Worm (Caenorhabditis elegans) whole organism, young adult: Measurements from ENCODE around the gene W07G1.7.

Source experiments
- F22D6.2 ChIP-seq: sonication (generic microtip); optimal IDR thresholded peaks from 2 replicates; lab custom pipeline; 2016; ENCODE audit warnings: mild to moderate bottlenecking, missing genetic modification characterization, missing compliant biosample characterization
- F23B12.7 ChIP-seq: sonication (generic microtip); optimal IDR thresholded peaks from 2 replicates; lab custom pipeline; 2017; ENCODE audit warnings: missing genetic modification characterization, mild to moderate bottlenecking, missing compliant biosample characterization, antibody characterized with exemption, moderate library complexity; ENCODE audit not compliant: insufficient read depth
- F33H1.4 ChIP-seq: fragments of 200-800 bp; sonication (Bioruptor generic); IDR thresholded peaks from 2 replicates; pipeline ENCODE4 v1.3.6; 2022; ENCODE audit warnings: missing genetic modification reagents, missing genetic modification characterization, missing compliant biosample characterization
- F39B2.1 ChIP-seq: fragments of 200-800 bp; sonication (Bioruptor generic); IDR thresholded peaks from 2 replicates; pipeline ENCODE4 v1.3.6; 2022; ENCODE audit warnings: missing genetic modification reagents, missing genetic modification characterization, missing compliant biosample characterization
- F57A8.1 ChIP-seq: fragments of 200-800 bp; sonication (Bioruptor generic); optimal IDR thresholded peaks from 2 replicates; lab custom pipeline; 2018; ENCODE audit warnings: mild to moderate bottlenecking, missing genetic modification characterization, moderate library complexity, missing compliant biosample characterization
- Y56A3A.18 ChIP-seq: fragments of 200-800 bp; sonication (Bioruptor generic); IDR thresholded peaks from 2 replicates; pipeline ENCODE4 v1.3.6; 2022; ENCODE audit warnings: missing genetic modification reagents, missing genetic modification characterization, missing compliant biosample characterization
- ZK185.1 ChIP-seq: sonication (generic microtip); optimal IDR thresholded peaks from 2 replicates; lab custom pipeline; 2016; ENCODE audit warnings: mild to moderate bottlenecking, missing genetic modification characterization, missing compliant biosample characterization; ENCODE audit not compliant: poor library complexity, severe bottlenecking
- akir-1 ChIP-seq: fragments of 200-800 bp; sonication (Bioruptor generic); optimal IDR thresholded peaks from 2 replicates; lab custom pipeline; 2018; ENCODE audit warnings: mild to moderate bottlenecking, missing genetic modification characterization, moderate library complexity, missing compliant biosample characterization
- ama-1 ChIP-seq, 3 experiments: fragments of 150-350 bp in 1 of 3; sonication (generic microtip) in 2 of 3; optimal IDR thresholded peaks; 2 replicates each; lab custom pipeline; 2014 to 2018; ENCODE audit warnings: missing biosample characterization in 2 of 3, missing genetic modification characterization in 2 of 3, missing genetic modification reagents in 2 of 3
- aptf-2 ChIP-seq: fragments of 200-800 bp; sonication (Bioruptor generic); conservative IDR thresholded peaks from 2 replicates; pipeline ENCODE4 v1.3.6; 2022; ENCODE audit warnings: missing genetic modification reagents, missing genetic modification characterization, missing compliant biosample characterization
- aptf-3 ChIP-seq: fragments of 200-800 bp; sonication (Bioruptor generic); IDR thresholded peaks from 2 replicates; pipeline ENCODE4 v1.3.6; 2022; ENCODE audit warnings: missing genetic modification characterization, missing compliant biosample characterization
- attf-3 ChIP-seq: fragments of 200-800 bp; sonication (Bioruptor generic); conservative IDR thresholded peaks from 2 replicates; pipeline ENCODE4 v1.3.6; 2022; ENCODE audit warnings: missing genetic modification reagents, missing genetic modification characterization, missing compliant biosample characterization
- attf-5 ChIP-seq: fragments of 200-800 bp; sonication (Bioruptor generic); optimal IDR thresholded peaks from 2 replicates; lab custom pipeline; 2018; ENCODE audit warnings: mild to moderate bottlenecking, missing genetic modification characterization, missing compliant biosample characterization
- bed-1 ChIP-seq: fragments of 200-800 bp; sonication (Bioruptor generic); IDR thresholded peaks from 2 replicates; pipeline ENCODE4 v1.3.6; 2022; ENCODE audit warnings: missing genetic modification reagents, missing genetic modification characterization, missing compliant biosample characterization
- bed-2 ChIP-seq: fragments of 200-800 bp; sonication (Bioruptor generic); IDR thresholded peaks from 2 replicates; pipeline ENCODE4 v1.3.6; 2022; ENCODE audit warnings: missing genetic modification reagents, missing genetic modification characterization, missing compliant biosample characterization
- ccch-3 ChIP-seq: fragments of 200-800 bp; sonication (Bioruptor generic); optimal IDR thresholded peaks from 2 replicates; lab custom pipeline; 2018; ENCODE audit warnings: mild to moderate bottlenecking, missing genetic modification characterization, missing compliant biosample characterization
- cebp-1 ChIP-seq, 2 experiments: fragments of 200-800 bp in 1 of 2; sonication (Bioruptor generic) in 1 of 2; sonication (generic microtip) in 1 of 2; IDR thresholded peaks in 1 of 2; optimal IDR thresholded peaks in 1 of 2; 2 replicates each; pipeline versions ENCODE4 v1.3.6 to Lab custom; 2017 to 2022; ENCODE audit warnings: missing compliant biosample characterization in 2 of 2, missing genetic modification characterization in 2 of 2, mild to moderate bottlenecking in 1 of 2, missing genetic modification reagents in 1 of 2, moderate library complexity in 1 of 2
- ceh-100 ChIP-seq: fragments of 200-800 bp; sonication (Bioruptor generic); IDR thresholded peaks from 2 replicates; pipeline ENCODE4 v1.3.6; 2022; ENCODE audit warnings: missing genetic modification reagents, missing genetic modification characterization, missing compliant biosample characterization
- ceh-40 ChIP-seq: fragments of 200-800 bp; sonication (Bioruptor generic); IDR thresholded peaks from 2 replicates; pipeline ENCODE4 v1.3.6; 2022; ENCODE audit warnings: missing genetic modification characterization, missing compliant biosample characterization
- ceh-58 ChIP-seq: fragments of 200-800 bp; sonication (Bioruptor generic); IDR thresholded peaks from 2 replicates; pipeline ENCODE4 v1.3.6; 2022; ENCODE audit warnings: missing genetic modification characterization, missing compliant biosample characterization
- ceh-91 ChIP-seq: fragments of 200-800 bp; sonication (Bioruptor generic); IDR thresholded peaks from 2 replicates; pipeline ENCODE4 v1.3.6; 2022; ENCODE audit warnings: missing genetic modification reagents, missing genetic modification characterization, missing compliant biosample characterization
- chd-7 ChIP-seq: sonication (generic microtip); optimal IDR thresholded peaks from 2 replicates; lab custom pipeline; 2016; ENCODE audit warnings: mild to moderate bottlenecking, missing genetic modification characterization, moderate library complexity, missing compliant biosample characterization
- die-1 ChIP-seq: sonication (generic microtip); optimal IDR thresholded peaks from 2 replicates; lab custom pipeline; 2016; ENCODE audit warnings: missing genotype, mild to moderate bottlenecking, missing genetic modification characterization, missing compliant biosample characterization
- egl-18 ChIP-seq: fragments of 200-800 bp; sonication (Bioruptor generic); IDR thresholded peaks from 2 replicates; pipeline ENCODE4 v1.3.6; 2022; ENCODE audit warnings: missing genetic modification reagents, missing genetic modification characterization, missing compliant biosample characterization
- fkh-3 ChIP-seq: sonication (generic microtip); optimal IDR thresholded peaks from 2 replicates; lab custom pipeline; 2016; ENCODE audit warnings: mild to moderate bottlenecking, missing genetic modification characterization, missing compliant biosample characterization
- him-1 ChIP-seq: sonication (generic microtip); optimal IDR thresholded peaks from 2 replicates; lab custom pipeline; 2016; ENCODE audit warnings: missing genotype, missing genetic modification reagents, missing genetic modification characterization, missing compliant biosample characterization
- hsf-1 ChIP-seq: fragments of 200-800 bp; sonication (Bioruptor generic); IDR thresholded peaks from 2 replicates; pipeline ENCODE4 v1.3.6; 2022; ENCODE audit warnings: missing genetic modification reagents, missing genetic modification characterization, missing compliant biosample characterization
- lag-1 ChIP-seq: fragments of 200-800 bp; sonication (Bioruptor generic); IDR thresholded peaks from 2 replicates; pipeline ENCODE4 v1.3.6; 2022; ENCODE audit warnings: missing genetic modification reagents, missing genetic modification characterization, missing compliant biosample characterization
- lin-26 ChIP-seq: fragments of 200-800 bp; sonication (Bioruptor generic); IDR thresholded peaks from 2 replicates; pipeline ENCODE4 v1.3.6; 2022; ENCODE audit warnings: missing genetic modification reagents, missing genetic modification characterization, missing compliant biosample characterization
- lin-35 ChIP-seq, 3 experiments: fragments of 150-350 bp in 2 of 3; sonication (generic microtip) in 1 of 3; optimal IDR thresholded peaks; 2 replicates each; lab custom pipeline; 2014 to 2018; ENCODE audit warnings: missing biosample characterization in 3 of 3, missing genetic modification characterization in 3 of 3, missing genetic modification reagents in 3 of 3
- lin-40 ChIP-seq: sonication (generic microtip); optimal IDR thresholded peaks from 2 replicates; lab custom pipeline; 2016; ENCODE audit warnings: missing genetic modification characterization, mild to moderate bottlenecking, missing compliant biosample characterization, missing genotype, missing genetic modification reagents
- lsl-1 ChIP-seq: fragments of 200-800 bp; sonication (Bioruptor generic); optimal IDR thresholded peaks from 2 replicates; lab custom pipeline; 2018; ENCODE audit warnings: mild to moderate bottlenecking, missing genetic modification characterization, moderate library complexity, missing compliant biosample characterization
- madf-8 ChIP-seq: fragments of 200-800 bp; sonication (Bioruptor generic); conservative IDR thresholded peaks from 2 replicates; pipeline ENCODE4 v1.3.6; 2022; ENCODE audit warnings: missing genetic modification reagents, missing genetic modification characterization, missing compliant biosample characterization
- mcd-1 ChIP-seq: fragments of 200-800 bp; sonication (Bioruptor generic); IDR thresholded peaks from 2 replicates; pipeline ENCODE4 v1.3.6; 2022; ENCODE audit warnings: missing genetic modification reagents, missing genetic modification characterization, missing compliant biosample characterization
- mel-28 ChIP-seq: sonication (generic microtip); optimal IDR thresholded peaks from 2 replicates; lab custom pipeline; 2016; ENCODE audit warnings: borderline replicate concordance, mild to moderate bottlenecking, missing genetic modification characterization, missing compliant biosample characterization
- mes-4 ChIP-seq: sonication (generic microtip); optimal IDR thresholded peaks from 2 replicates; lab custom pipeline; 2016; ENCODE audit warnings: missing genotype, missing genetic modification characterization, missing compliant biosample characterization
- nfya-1 ChIP-seq: sonication (generic microtip); optimal IDR thresholded peaks from 2 replicates; lab custom pipeline; 2017; ENCODE audit warnings: antibody characterized with exemption, missing compliant biosample characterization, missing genetic modification characterization, borderline replicate concordance; ENCODE audit not compliant: insufficient read depth
- nhr-80 ChIP-seq: sonication (generic microtip); optimal IDR thresholded peaks from 2 replicates; lab custom pipeline; 2016; ENCODE audit warnings: missing genetic modification characterization, missing compliant biosample characterization
- nhr-90 ChIP-seq: sonication (generic microtip); optimal IDR thresholded peaks from 2 replicates; lab custom pipeline; 2016; ENCODE audit warnings: missing genotype, mild to moderate bottlenecking, missing genetic modification characterization, missing compliant biosample characterization
- repo-1 ChIP-seq: sonication (generic microtip); optimal IDR thresholded peaks from 2 replicates; lab custom pipeline; 2017; ENCODE audit warnings: mild to moderate bottlenecking, missing genetic modification characterization, missing compliant biosample characterization
- rpc-1 ChIP-seq, 2 experiments: fragments of 150-350 bp in 1 of 2; sonication (generic microtip) in 1 of 2; optimal IDR thresholded peaks; 2 replicates each; lab custom pipeline; 2014 to 2018; ENCODE audit warnings: missing biosample characterization in 1 of 2, missing genetic modification characterization in 1 of 2, missing genetic modification reagents in 1 of 2, missing genotype in 1 of 2
- snpc-1.1 ChIP-seq: sonication (generic microtip); optimal IDR thresholded peaks from 2 replicates; lab custom pipeline; 2017; ENCODE audit warnings: missing genetic modification characterization, mild to moderate bottlenecking, missing compliant biosample characterization, antibody characterized with exemption, moderate library complexity, missing genotype, missing genetic modification reagents; ENCODE audit not compliant: insufficient read depth
- tbp1 ChIP-seq: fragments of 200-800 bp; sonication (Bioruptor generic); optimal IDR thresholded peaks from 2 replicates; lab custom pipeline; 2018; ENCODE audit warnings: mild to moderate bottlenecking, missing genetic modification characterization, missing compliant biosample characterization
- ztf-22 ChIP-seq: fragments of 200-800 bp; sonication (Bioruptor generic); optimal IDR thresholded peaks from 2 replicates; lab custom pipeline; 2018; ENCODE audit warnings: mild to moderate bottlenecking, missing genetic modification characterization, moderate library complexity, missing compliant biosample characterization
- ztf-25 ChIP-seq: fragments of 200-800 bp; sonication (Bioruptor generic); IDR thresholded peaks from 2 replicates; pipeline ENCODE4 v1.3.6; 2022; ENCODE audit warnings: missing genetic modification reagents, missing genetic modification characterization, missing compliant biosample characterization
- ztf-6 ChIP-seq: fragments of 200-800 bp; sonication (Bioruptor generic); IDR thresholded peaks from 2 replicates; pipeline ENCODE4 v1.3.6; 2022; ENCODE audit warnings: missing genetic modification reagents, missing genetic modification characterization, missing compliant biosample characterization

The W07G1.7 gene

DNA sequence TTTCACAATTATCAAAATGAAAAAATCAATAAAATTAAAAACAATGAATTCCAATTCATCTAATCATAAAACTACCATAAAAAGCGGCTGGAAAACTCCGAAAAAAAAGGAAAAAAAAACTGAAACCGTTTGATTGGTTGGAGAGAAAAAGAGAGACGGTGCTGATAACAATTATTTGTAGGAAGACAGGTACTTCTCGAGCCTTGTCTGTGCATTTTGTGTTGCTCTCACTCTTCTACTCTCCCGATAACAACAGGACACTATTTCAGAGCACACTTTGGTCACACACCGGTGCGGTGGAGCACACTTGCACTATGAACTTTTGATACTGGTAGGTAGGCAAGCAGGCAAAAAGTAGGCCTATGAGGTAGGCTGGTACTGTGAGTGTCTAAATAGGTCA, 9.6 kb downstream of the W07G1.7 start (continued):
- no peak for TF ChIP-seq snpc-1.1 (tag; lab: Kevin White, UChicago)
- TF ChIP-seq ceh-91 = no peak
- no peak for TF ChIP-seq akir-1 (GFP tag; lab: Kevin White, UChicago)
- TF ChIP-seq mel-28 (tag; lab: Kevin White, UChicago) = no peak
- no peak for TF ChIP-seq lag-1 (GFP tag; lab: Robert Waterston, UW)
- TF ChIP-seq nhr-80 (tag; lab: Kevin White, UChicago) = peak; percentile 92
- TF ChIP-seq lin-26 = no peak
- TF ChIP-seq ceh-100 = no peak
- no peak for TF ChIP-seq ceh-58 (GFP tag; lab: Robert Waterston, UW)
- no peak for TF ChIP-seq ccch-3 (GFP tag; lab: Kevin White, UChicago)
- TF ChIP-seq ztf-22 (GFP tag; lab: Kevin White, UChicago) = peak; percentile 40
- TF ChIP-seq repo-1 (tag; lab: Kevin White, UChicago) = no peak
- no peak for TF ChIP-seq F22D6.2 (tag; lab: Kevin White, UChicago)
- no peak for TF ChIP-seq ceh-40 (GFP tag; lab: Robert Waterston, UW)
- TF ChIP-seq die-1 (tag; lab: Kevin White, UChicago) = no peak
- TF ChIP-seq F33H1.4 (GFP tag; lab: Robert Waterston, UW) = no peak
- TF ChIP-seq lin-35 (GFP tag; optimal IDR thresholded peaks at IDR 0.05; lab: Kevin White, UChicago) = no peak
- TF ChIP-seq chd-7 (tag; lab: Kevin White, UChicago) = peak; percentile 3
- no peak for TF ChIP-seq nfya-1 (tag; lab: Kevin White, UChicago)
- no peak for TF ChIP-seq aptf-3 (GFP tag; lab: Robert Waterston, UW)
- TF ChIP-seq F23B12.7 = no peak
- no peak for TF ChIP-seq madf-8 (GFP tag; lab: Robert Waterston, UW)
- TF ChIP-seq ama-1 (optimal IDR thresholded peaks at IDR 0.05; lab: Kevin White, UChicago) = no peak
- TF ChIP-seq ama-1 (GFP tag; optimal IDR thresholded peaks at IDR 0.05; lab: Kevin White, UChicago) = no peak
- TF ChIP-seq F57A8.1 (GFP tag; lab: Kevin White, UChicago) = no peak
- no peak for TF ChIP-seq rpc-1 (optimal IDR thresholded peaks at IDR 0.05; lab: Kevin White, UChicago)
- TF ChIP-seq rpc-1 (tag; optimal IDR thresholded peaks at IDR 0.05; lab: Kevin White, UChicago) = no peak
- no peak for TF ChIP-seq mes-4
- TF ChIP-seq F39B2.1 (GFP tag; lab: Robert Waterston, UW) = no peak
- peak; percentile 18 for TF ChIP-seq tbp1 (GFP tag; lab: Kevin White, UChicago)
- no peak for TF ChIP-seq him-1 (tag; lab: Kevin White, UChicago)
- no peak for TF ChIP-seq ZK185.1 (tag; lab: Kevin White, UChicago)
- TF ChIP-seq attf-3 = no peak
- TF ChIP-seq ztf-25 (GFP tag; lab: Robert Waterston, UW) = no peak
- peak; percentile 7 for TF ChIP-seq nhr-90 (tag; lab: Kevin White, UChicago)
- TF ChIP-seq cebp-1 (GFP tag; IDR thresholded peaks at IDR 0.05; lab: Robert Waterston, UW) = peak; percentile 40; the same call in 1 of the 2 replicates
- peak; percentile 48 for TF ChIP-seq cebp-1 (tag; optimal IDR thresholded peaks at IDR 0.05; lab: Kevin White, UChicago)
- no peak for TF ChIP-seq Y56A3A.18 (GFP tag; lab: Robert Waterston, UW)
- TF ChIP-seq fkh-3 (tag; lab: Kevin White, UChicago) = no peak
- no peak for TF ChIP-seq aptf-2 (GFP tag; lab: Robert Waterston, UW)
- TF ChIP-seq attf-5 (GFP tag; lab: Kevin White, UChicago) = peak; percentile 35
- TF ChIP-seq lin-40 (tag; lab: Kevin White, UChicago) = no peak
- TF ChIP-seq bed-1 = no peak
- TF ChIP-seq egl-18 (GFP tag; lab: Robert Waterston, UW) = no peak
- TF ChIP-seq mcd-1 = peak; percentile 62
- no peak for TF ChIP-seq hsf-1 (GFP tag; lab: Robert Waterston, UW)
- TF ChIP-seq lsl-1 (GFP tag; lab: Kevin White, UChicago) = no peak
- TF ChIP-seq ztf-6 (GFP tag; lab: Robert Waterston, UW) = no peak
- TF ChIP-seq bed-2 (GFP tag; lab: Robert Waterston, UW) = no peak
